Worm (Caenorhabditis elegans) whole organism, late embryonic: ENCODE measurements around the gene mrps-26.

Experiments used
- C38D4.7 ChIP-seq: fragments of 200-800 bp; sonication (Bioruptor generic); optimal IDR thresholded peaks from 2 replicates; lab custom pipeline; 2018; ENCODE audit warnings: mild to moderate bottlenecking, missing genetic modification characterization, moderate library complexity, missing compliant biosample characterization
- F13H6.1 ChIP-seq: sonication (generic microtip); optimal IDR thresholded peaks from 2 replicates; lab custom pipeline; 2016; ENCODE audit warnings: missing genetic modification characterization, missing compliant biosample characterization
- K09A11.1 ChIP-seq: sonication (generic microtip); optimal IDR thresholded peaks from 2 replicates; lab custom pipeline; 2017; ENCODE audit warnings: antibody characterized with exemption, mild to moderate bottlenecking, missing genetic modification characterization, missing compliant biosample characterization; ENCODE audit not compliant: insufficient read depth
- T23F11.4 ChIP-seq: fragments of 200-800 bp; sonication (Bioruptor generic); optimal IDR thresholded peaks from 2 replicates; lab custom pipeline; 2018; ENCODE audit warnings: mild to moderate bottlenecking, missing genetic modification characterization, missing compliant biosample characterization
- ceh-19 ChIP-seq: fragments of 200-800 bp; sonication (Bioruptor generic); optimal IDR thresholded peaks from 2 replicates; lab custom pipeline; 2018; ENCODE audit warnings: mild to moderate bottlenecking, missing genetic modification characterization, missing compliant biosample characterization
- ceh-2 ChIP-seq: sonication (generic microtip); optimal IDR thresholded peaks from 2 replicates; lab custom pipeline; 2016; ENCODE audit warnings: missing genotype, missing genetic modification characterization, missing compliant biosample characterization
- ceh-22 ChIP-seq: sonication (generic microtip); optimal IDR thresholded peaks from 2 replicates; lab custom pipeline; 2017; ENCODE audit warnings: missing biosample characterization, missing genetic modification characterization
- ceh-30 ChIP-seq: fragments of 150-350 bp; optimal IDR thresholded peaks from 2 replicates; lab custom pipeline; 2014; ENCODE audit warnings: missing biosample characterization, missing genetic modification characterization
- ceh-31 ChIP-seq: sonication (generic microtip); optimal IDR thresholded peaks from 2 replicates; lab custom pipeline; 2016; ENCODE audit warnings: missing genetic modification characterization, missing compliant biosample characterization
- ceh-34 ChIP-seq: sonication (generic microtip); optimal IDR thresholded peaks from 2 replicates; lab custom pipeline; 2016; ENCODE audit warnings: mild to moderate bottlenecking, missing genetic modification characterization, missing compliant biosample characterization
- ceh-48 ChIP-seq: sonication (generic microtip); optimal IDR thresholded peaks from 2 replicates; lab custom pipeline; 2016; ENCODE audit warnings: missing genetic modification characterization, inconsistent platforms, missing compliant biosample characterization
- ceh-9 ChIP-seq: sonication (generic microtip); optimal IDR thresholded peaks from 2 replicates; lab custom pipeline; 2016; ENCODE audit warnings: mild to moderate bottlenecking, missing genetic modification characterization, inconsistent platforms, missing compliant biosample characterization
- che-1 ChIP-seq: sonication (generic microtip); optimal IDR thresholded peaks from 2 replicates; lab custom pipeline; 2016; ENCODE audit warnings: mild to moderate bottlenecking, missing genetic modification characterization, missing compliant biosample characterization
- dve-1 ChIP-seq: sonication (generic microtip); optimal IDR thresholded peaks from 2 replicates; lab custom pipeline; 2017; ENCODE audit warnings: antibody characterized with exemption, mild to moderate bottlenecking, missing genetic modification characterization, missing compliant biosample characterization
- elt-2 ChIP-seq: sonication (generic microtip); optimal IDR thresholded peaks from 2 replicates; lab custom pipeline; 2016; ENCODE audit warnings: missing genetic modification reagents, missing genetic modification characterization, missing compliant biosample characterization
- elt-4 ChIP-seq: sonication (generic microtip); optimal IDR thresholded peaks from 2 replicates; lab custom pipeline; 2016; ENCODE audit warnings: missing genetic modification characterization, missing compliant biosample characterization
- fax-1 ChIP-seq: sonication (generic microtip); optimal IDR thresholded peaks from 2 replicates; lab custom pipeline; 2016; ENCODE audit warnings: missing genotype, missing genetic modification characterization, missing compliant biosample characterization
- hlh-13 ChIP-seq: fragments of 200-800 bp; sonication (Bioruptor generic); optimal IDR thresholded peaks from 2 replicates; lab custom pipeline; 2018; ENCODE audit warnings: mild to moderate bottlenecking, missing genetic modification characterization, missing compliant biosample characterization
- hlh-30 ChIP-seq: sonication (generic microtip); optimal IDR thresholded peaks from 2 replicates; lab custom pipeline; 2017; ENCODE audit warnings: antibody characterized with exemption, missing genetic modification characterization, missing compliant biosample characterization; ENCODE audit not compliant: insufficient read depth
- hlh-6 ChIP-seq: sonication (generic microtip); optimal IDR thresholded peaks from 2 replicates; lab custom pipeline; 2016; ENCODE audit warnings: missing genotype, missing genetic modification characterization, missing compliant biosample characterization
- lim-6 ChIP-seq: sonication (generic microtip); optimal IDR thresholded peaks from 2 replicates; lab custom pipeline; 2016; ENCODE audit warnings: missing genetic modification characterization, missing compliant biosample characterization
- madf-2 ChIP-seq: sonication (generic microtip); optimal IDR thresholded peaks from 2 replicates; lab custom pipeline; 2017; ENCODE audit warnings: missing genetic modification characterization, missing compliant biosample characterization
- mec-3 ChIP-seq: sonication (generic microtip); optimal IDR thresholded peaks from 2 replicates; lab custom pipeline; 2016; ENCODE audit warnings: borderline replicate concordance, missing genetic modification characterization, missing compliant biosample characterization
- nfya-1 ChIP-seq: sonication (generic microtip); optimal IDR thresholded peaks from 2 replicates; lab custom pipeline; 2017; ENCODE audit warnings: missing genetic modification characterization, mild to moderate bottlenecking, missing compliant biosample characterization, antibody characterized with exemption, moderate library complexity
- nhr-232 ChIP-seq: sonication (generic microtip); optimal IDR thresholded peaks from 2 replicates; lab custom pipeline; 2016; ENCODE audit warnings: missing genetic modification characterization, missing compliant biosample characterization
- odd-2 ChIP-seq: sonication (generic microtip); optimal IDR thresholded peaks from 2 replicates; lab custom pipeline; 2017; ENCODE audit warnings: antibody characterized with exemption, mild to moderate bottlenecking, missing genetic modification characterization, missing compliant biosample characterization
- pax-1 ChIP-seq: fragments of 150-350 bp; optimal IDR thresholded peaks from 2 replicates; lab custom pipeline; 2014; ENCODE audit warnings: missing biosample characterization, missing genetic modification characterization
- pqm-1 ChIP-seq: sonication (generic microtip); optimal IDR thresholded peaks from 2 replicates; lab custom pipeline; 2016; ENCODE audit warnings: missing genetic modification characterization, missing compliant biosample characterization
- sdc-2 ChIP-seq: sonication (generic microtip); optimal IDR thresholded peaks from 2 replicates; lab custom pipeline; 2016; ENCODE audit warnings: missing genotype, missing genetic modification characterization, missing compliant biosample characterization
- sox-2 ChIP-seq: fragments of 200-800 bp; sonication (Bioruptor generic); IDR thresholded peaks from 2 replicates; pipeline ENCODE4 v1.3.6; 2022; ENCODE audit warnings: missing genetic modification reagents, missing genetic modification characterization, missing compliant biosample characterization
- syd-9 ChIP-seq: sonication (generic microtip); optimal IDR thresholded peaks from 2 replicates; lab custom pipeline; 2016; ENCODE audit warnings: mild to moderate bottlenecking, missing genetic modification characterization, moderate library complexity, missing compliant biosample characterization
- tbx-2 ChIP-seq: sonication (generic microtip); optimal IDR thresholded peaks from 2 replicates; lab custom pipeline; 2016; ENCODE audit warnings: missing genetic modification characterization, missing compliant biosample characterization
- unc-42 ChIP-seq: sonication (generic microtip); optimal IDR thresholded peaks from 2 replicates; lab custom pipeline; 2016; ENCODE audit warnings: missing genotype, missing genetic modification characterization, missing compliant biosample characterization
- unc-86 ChIP-seq: sonication (generic microtip); optimal IDR thresholded peaks from 2 replicates; lab custom pipeline; 2016; ENCODE audit warnings: missing genetic modification characterization, missing compliant biosample characterization

The mrps-26 gene

DNA sequence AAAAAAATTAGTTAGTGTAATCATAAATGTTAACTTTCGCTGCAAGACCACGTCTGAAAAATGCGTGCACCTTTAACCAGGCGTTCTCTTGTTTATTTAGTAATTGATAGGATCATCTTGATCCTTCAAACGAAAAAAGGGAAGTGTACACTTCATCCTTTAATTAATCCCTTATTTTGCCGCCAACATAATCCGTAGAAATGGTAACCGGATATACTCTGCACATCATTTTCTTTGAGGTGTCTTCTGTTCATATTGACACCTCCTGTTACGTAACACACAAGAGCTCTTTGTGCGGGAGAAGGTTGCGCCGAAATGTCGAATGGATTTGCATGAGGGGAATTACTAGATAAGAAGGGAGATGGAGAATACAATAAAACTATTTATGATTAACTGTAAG is 14.3 kb downstream of the mrps-26 start:
- TF ChIP-seq mec-3 (tag; lab: Kevin White, UChicago) (no peak), ceh-34 (tag; lab: Kevin White, UChicago) (no peak), ceh-2 (no peak), sdc-2 (no peak), hlh-6 (no peak), sox-2 (GFP tag; lab: Robert Waterston, UW) (no peak), nfya-1 (tag; lab: Kevin White, UChicago) (no peak), ceh-31 (tag; lab: Kevin White, UChicago) (no peak), odd-2 (tag; lab: Kevin White, UChicago) (no peak), ceh-48 (no peak), che-1 (no peak), pax-1 (no peak)
- TF ChIP-seq, all 69 proteins: peak for 0

DNA sequence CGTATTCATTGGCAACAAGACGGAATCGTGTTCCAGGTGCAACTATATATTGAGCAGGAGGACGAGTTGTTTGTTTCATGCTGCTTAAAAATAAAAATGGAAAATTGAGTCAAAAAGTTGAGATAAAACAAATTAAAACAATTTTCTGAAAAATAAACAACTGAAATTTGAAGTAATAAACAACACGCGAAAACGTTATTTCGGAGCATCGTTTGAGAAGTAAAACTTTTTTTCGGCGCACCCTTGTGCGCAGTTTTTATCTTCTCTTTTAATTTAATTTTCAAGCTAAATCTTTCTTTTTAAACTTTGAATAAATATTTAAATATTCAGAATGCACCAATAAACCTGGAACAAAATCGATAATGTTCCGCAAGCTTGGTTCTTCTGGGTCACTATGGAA is 19.7 kb downstream of the mrps-26 start, which contains the start of the genes sumv-1 and gop-1:
sumv-1 (minus strand) TSS at position 80 of the 400 bp plus-strand sequence.
gop-1 (plus strand) TSS at position 331 of the 400 bp plus-strand sequence.
- TF ChIP-seq elt-4 (tag; lab: Kevin White, UChicago) (no peak), unc-42 (tag; lab: Kevin White, UChicago) (peak; percentile 19)

ce11 chrIII:5258918-5259317 is 24.5 kb downstream of the mrps-26 start, which contains the start of gene gop-2:
Gene gop-2, plus strand, starts transcription at chrIII:5259023.
- no peak for TF ChIP-seq ceh-30 (tag; lab: Kevin White, UChicago)
- no peak for TF ChIP-seq dve-1 (tag; lab: Kevin White, UChicago)
- TF ChIP-seq lim-6: no peak
- no peak for TF ChIP-seq syd-9
- no peak for TF ChIP-seq ceh-22 (tag; lab: Kevin White, UChicago)
- no peak for TF ChIP-seq hlh-13 (GFP tag; lab: Kevin White, UChicago)
- no peak for TF ChIP-seq madf-2
- no peak for TF ChIP-seq hlh-30 (tag; lab: Kevin White, UChicago)
- no peak for TF ChIP-seq ceh-19 (GFP tag; lab: Kevin White, UChicago)
- no peak for TF ChIP-seq F13H6.1 (tag; lab: Kevin White, UChicago)
- no peak for TF ChIP-seq unc-86 (tag; lab: Kevin White, UChicago)
- TF ChIP-seq K09A11.1 (tag; lab: Kevin White, UChicago): no peak
- TF ChIP-seq nfya-1 (tag; lab: Kevin White, UChicago): no peak
- no peak for TF ChIP-seq odd-2 (tag; lab: Kevin White, UChicago)
- TF ChIP-seq pqm-1 (tag; lab: Kevin White, UChicago): no peak
- TF ChIP-seq fax-1 (tag; lab: Kevin White, UChicago): no peak

ce11 chrIII:5260394-5260793 is 26.0 kb downstream of the mrps-26 start, which contains the start of gene gop-3:
Gene gop-3, plus strand, starts transcription at chrIII:5260694.
- TF ChIP-seq nhr-232 (tag; lab: Kevin White, UChicago): no peak
- TF ChIP-seq elt-2 (tag; lab: Kevin White, UChicago): no peak
- no peak for TF ChIP-seq C38D4.7 (GFP tag; lab: Kevin White, UChicago)
- TF ChIP-seq ceh-34 (tag; lab: Kevin White, UChicago): no peak
- TF ChIP-seq tbx-2 (tag; lab: Kevin White, UChicago): no peak
- no peak for TF ChIP-seq T23F11.4 (GFP tag; lab: Kevin White, UChicago)
- no peak for TF ChIP-seq dve-1 (tag; lab: Kevin White, UChicago)
- TF ChIP-seq ceh-48: no peak
- no peak for TF ChIP-seq pax-1
- no peak for TF ChIP-seq ceh-9 (tag; lab: Kevin White, UChicago)
- no peak for TF ChIP-seq che-1
- TF ChIP-seq, all 69 proteins: peak for 0
